Fruit fly (Drosophila melanogaster) whole organism, embryonic: ENCODE results near the gene CG6126.

Source experiments
- Ada2b ChIP-seq: fragments of 200-800 bp; sonication (Bioruptor generic); IDR thresholded peaks from 2 replicates; pipeline ENCODE4 v1.3.6; 2022; ENCODE audit warnings: missing biosample characterization, missing genetic modification characterization
- CG10267 ChIP-seq: fragments of 200-800 bp; sonication (Bioruptor generic); optimal IDR thresholded peaks from 2 replicates; lab custom pipeline; 2018; ENCODE audit warnings: missing biosample characterization, mild to moderate bottlenecking, missing genetic modification characterization, moderate library complexity
- CG11247 ChIP-seq: fragments of 200-800 bp; sonication (Bioruptor generic); IDR thresholded peaks from 2 replicates; pipeline ENCODE4 v1.3.6; 2022; ENCODE audit warnings: missing biosample characterization, missing genetic modification characterization
- CG11398 ChIP-seq: fragments of 200-800 bp; sonication (Bioruptor generic); optimal IDR thresholded peaks from 2 replicates; lab custom pipeline; 2016; ENCODE audit warnings: missing biosample characterization, missing genetic modification characterization
- CG11723 ChIP-seq: fragments of 200-800 bp; sonication (Bioruptor generic); optimal IDR thresholded peaks from 2 replicates; lab custom pipeline; 2017; ENCODE audit warnings: missing biosample characterization, mild to moderate bottlenecking, missing genetic modification characterization
- CG12219 ChIP-seq: fragments of 200-800 bp; sonication (Bioruptor generic); optimal IDR thresholded peaks from 3 replicates; lab custom pipeline; 2018; ENCODE audit warnings: missing biosample characterization, mild to moderate bottlenecking, missing genetic modification characterization
- CG12391 ChIP-seq: fragments of 200-800 bp; sonication (Bioruptor generic); optimal IDR thresholded peaks from 3 replicates; lab custom pipeline; 2018; ENCODE audit warnings: missing biosample characterization, mild to moderate bottlenecking, missing genetic modification characterization, moderate library complexity
- CG12744 ChIP-seq: fragments of 200-800 bp; sonication (Bioruptor generic); optimal IDR thresholded peaks from 2 replicates; lab custom pipeline; 2016; ENCODE audit warnings: missing biosample characterization, missing genetic modification characterization
- CG15479 ChIP-seq: fragments of 200-800 bp; sonication (Bioruptor generic); optimal IDR thresholded peaks from 3 replicates; lab custom pipeline; 2019; ENCODE audit warnings: missing biosample characterization, mild to moderate bottlenecking, missing genetic modification characterization, moderate library complexity
- CG15514 ChIP-seq: fragments of 200-800 bp; sonication (Bioruptor generic); optimal IDR thresholded peaks from 3 replicates; lab custom pipeline; 2017; ENCODE audit warnings: missing biosample characterization, missing genetic modification characterization, mild to moderate bottlenecking, moderate library complexity, missing genetic modification reagents
- CG17568 ChIP-seq: fragments of 200-800 bp; sonication (Bioruptor generic); optimal IDR thresholded peaks from 2 replicates; lab custom pipeline; 2018; ENCODE audit warnings: missing biosample characterization, mild to moderate bottlenecking, missing genetic modification characterization, moderate library complexity
- CG2202 ChIP-seq: fragments of 200-800 bp; sonication (Bioruptor generic); optimal IDR thresholded peaks from 2 replicates; lab custom pipeline; 2018; ENCODE audit warnings: missing biosample characterization, mild to moderate bottlenecking, missing genetic modification characterization
- CG3281 ChIP-seq: fragments of 200-800 bp; sonication (Bioruptor generic); optimal IDR thresholded peaks from 3 replicates; lab custom pipeline; 2017; ENCODE audit warnings: missing biosample characterization, mild to moderate bottlenecking, missing genetic modification characterization
- CG4282 ChIP-seq: fragments of 200-800 bp; sonication (Bioruptor generic); optimal IDR thresholded peaks from 2 replicates; lab custom pipeline; 2016; ENCODE audit warnings: missing biosample characterization, missing genetic modification characterization
- CG4730 ChIP-seq: fragments of 200-800 bp; sonication (Bioruptor generic); IDR thresholded peaks from 2 replicates; pipeline ENCODE4 v1.3.6; 2022; ENCODE audit warnings: missing biosample characterization, missing genetic modification characterization
- CG6791 ChIP-seq: fragments of 200-800 bp; sonication (Bioruptor generic); IDR thresholded peaks from 3 replicates; pipeline ENCODE4 v1.3.6; 2022; ENCODE audit warnings: missing biosample characterization, missing genetic modification characterization; ENCODE audit not compliant: partially characterized antibody
- CG9215 ChIP-seq: fragments of 200-800 bp; sonication (Bioruptor generic); IDR thresholded peaks from 2 replicates; pipeline ENCODE4 v1.3.6; 2022; ENCODE audit warnings: missing biosample characterization, missing genetic modification characterization
- CG9876 ChIP-seq: fragments of 200-800 bp; sonication (Bioruptor generic); optimal IDR thresholded peaks from 2 replicates; lab custom pipeline; 2016; ENCODE audit warnings: missing biosample characterization, missing genetic modification characterization
- CG9932 ChIP-seq: fragments of 200-800 bp; sonication (Bioruptor generic); IDR thresholded peaks from 2 replicates; pipeline ENCODE4 v1.3.6; 2022; ENCODE audit warnings: missing biosample characterization, missing genetic modification characterization
- Dip2 ChIP-seq: fragments of 200-800 bp; sonication (Bioruptor generic); IDR thresholded peaks from 2 replicates; pipeline ENCODE4 v1.3.6; 2022; ENCODE audit warnings: missing biosample characterization, missing genetic modification characterization
- GATAe ChIP-seq: fragments of 200-800 bp; sonication (Bioruptor generic); conservative IDR thresholded peaks from 2 replicates; pipeline ENCODE4 v1.3.6; 2022; ENCODE audit warnings: missing biosample characterization, missing genetic modification characterization
- Gug ChIP-seq: fragments of 200-800 bp; sonication (Bioruptor generic); IDR thresholded peaks from 4 replicates; pipeline ENCODE4 v1.3.6; 2022; ENCODE audit warnings: missing biosample characterization, missing genetic modification characterization
- HLH3B ChIP-seq: fragments of 200-800 bp; sonication (Bioruptor generic); IDR thresholded peaks from 2 replicates; pipeline ENCODE4 v1.3.6; 2022; ENCODE audit warnings: missing biosample characterization, missing genetic modification characterization
- HLHmδ ChIP-seq: fragments of 200-800 bp; sonication (Bioruptor generic); optimal IDR thresholded peaks from 2 replicates; lab custom pipeline; 2018; ENCODE audit warnings: missing biosample characterization, mild to moderate bottlenecking, missing genetic modification characterization, moderate library complexity
- Meics ChIP-seq: fragments of 200-800 bp; sonication (Bioruptor generic); optimal IDR thresholded peaks from 2 replicates; lab custom pipeline; 2017; ENCODE audit warnings: missing biosample characterization, mild to moderate bottlenecking, missing genetic modification characterization
- Nf-YB ChIP-seq: fragments of 200-800 bp; sonication (Bioruptor generic); optimal IDR thresholded peaks from 3 replicates; lab custom pipeline; 2019; ENCODE audit warnings: missing biosample characterization, mild to moderate bottlenecking, missing genetic modification characterization, moderate library complexity
- Poxn ChIP-seq: fragments of 200-800 bp; sonication (Bioruptor generic); IDR thresholded peaks from 2 replicates; pipeline ENCODE4 v1.3.6; 2022; ENCODE audit warnings: missing biosample characterization, missing genetic modification characterization
- corto ChIP-seq: fragments of 200-800 bp; sonication (Bioruptor generic); optimal IDR thresholded peaks from 2 replicates; lab custom pipeline; 2016; ENCODE audit warnings: missing biosample characterization, mild to moderate bottlenecking, missing genetic modification characterization, moderate library complexity
- crol ChIP-seq: fragments of 200-800 bp; sonication (Bioruptor generic); IDR thresholded peaks from 2 replicates; pipeline ENCODE4 v1.3.6; 2022; ENCODE audit warnings: missing biosample characterization, missing genetic modification characterization
- cwo ChIP-seq: fragments of 200-800 bp; sonication (Bioruptor generic); optimal IDR thresholded peaks from 3 replicates; lab custom pipeline; 2017; ENCODE audit warnings: missing biosample characterization, missing genetic modification characterization, mild to moderate bottlenecking, moderate library complexity, missing genetic modification reagents
- dmrt11E ChIP-seq: fragments of 200-800 bp; sonication (Bioruptor generic); optimal IDR thresholded peaks from 3 replicates; lab custom pipeline; 2018; ENCODE audit warnings: missing biosample characterization, mild to moderate bottlenecking, missing genetic modification characterization, moderate library complexity
- dmrt99B ChIP-seq: fragments of 200-800 bp; sonication (Bioruptor generic); optimal IDR thresholded peaks from 2 replicates; lab custom pipeline; 2018; ENCODE audit warnings: missing biosample characterization, mild to moderate bottlenecking, missing genetic modification characterization, moderate library complexity
- gcm ChIP-seq: fragments of 200-800 bp; sonication (Bioruptor generic); optimal IDR thresholded peaks from 2 replicates; lab custom pipeline; 2019; ENCODE audit warnings: missing biosample characterization, mild to moderate bottlenecking, missing genetic modification characterization, moderate library complexity
- ham ChIP-seq: fragments of 200-800 bp; sonication (Bioruptor generic); IDR thresholded peaks from 2 replicates; pipeline ENCODE4 v1.3.6; 2022; ENCODE audit warnings: missing biosample characterization, missing genetic modification characterization
- kah ChIP-seq: fragments of 200-800 bp; sonication (Bioruptor generic); optimal IDR thresholded peaks from 2 replicates; lab custom pipeline; 2018; ENCODE audit warnings: missing biosample characterization, mild to moderate bottlenecking, missing genetic modification characterization
- kni ChIP-seq: fragments of 200-800 bp; sonication (Bioruptor generic); optimal IDR thresholded peaks from 3 replicates; lab custom pipeline; 2017; ENCODE audit warnings: mild to moderate bottlenecking, missing biosample characterization, missing genetic modification reagents, missing genetic modification characterization
- luna ChIP-seq: fragments of 200-800 bp; sonication (Bioruptor generic); optimal IDR thresholded peaks from 2 replicates; lab custom pipeline; 2016; ENCODE audit warnings: missing biosample characterization, missing genetic modification characterization
- nom ChIP-seq: fragments of 200-800 bp; sonication (Bioruptor generic); optimal IDR thresholded peaks from 2 replicates; lab custom pipeline; 2017; ENCODE audit warnings: missing biosample characterization, missing genetic modification characterization, mild to moderate bottlenecking, moderate library complexity, missing genetic modification reagents
- pnt ChIP-seq: fragments of 200-800 bp; sonication (Bioruptor generic); optimal IDR thresholded peaks from 3 replicates; lab custom pipeline; 2016; ENCODE audit warnings: missing biosample characterization, missing genetic modification characterization
- pzg ChIP-seq: fragments of 200-800 bp; sonication (Bioruptor generic); optimal IDR thresholded peaks from 3 replicates; lab custom pipeline; 2018; ENCODE audit warnings: missing biosample characterization, mild to moderate bottlenecking, missing genetic modification characterization, moderate library complexity
- ranshi ChIP-seq: fragments of 200-800 bp; sonication (Bioruptor generic); IDR thresholded peaks from 2 replicates; pipeline ENCODE4 v1.3.6; 2022; ENCODE audit warnings: missing biosample characterization, missing genetic modification characterization
- ro ChIP-seq: fragments of 200-800 bp; sonication (Bioruptor generic); IDR thresholded peaks from 2 replicates; pipeline ENCODE4 v1.3.6; 2022; ENCODE audit warnings: missing biosample characterization, missing genetic modification characterization
- sc ChIP-seq, 3 experiments: fragments of >200 bp in 2 of 3; fragments of 200-800 bp in 1 of 3; sonication (Bioruptor generic) in 1 of 3; optimal IDR thresholded peaks; 2 replicates in 2 of 3; 3 replicates in 1 of 3; lab custom pipeline; 2017; ENCODE audit warnings: mild to moderate bottlenecking in 1 of 3, missing biosample characterization in 1 of 3, missing genetic modification characterization in 1 of 3, missing genetic modification reagents in 1 of 3
- sna ChIP-seq: fragments of 200-800 bp; sonication (Bioruptor generic); IDR thresholded peaks from 2 replicates; pipeline ENCODE4 v1.3.6; 2022; ENCODE audit warnings: missing biosample characterization, missing genetic modification characterization; ENCODE audit not compliant: partially characterized antibody
- sob ChIP-seq: fragments of 200-800 bp; sonication (Bioruptor generic); IDR thresholded peaks from 2 replicates; pipeline ENCODE4 v1.3.6; 2022; ENCODE audit warnings: missing biosample characterization, missing genetic modification characterization
- ssp ChIP-seq: fragments of 200-800 bp; sonication (Bioruptor generic); IDR thresholded peaks from 2 replicates; pipeline ENCODE4 v1.3.6; 2022; ENCODE audit warnings: missing biosample characterization, missing genetic modification characterization
- twi ChIP-seq: fragments of 200-800 bp; optimal IDR thresholded peaks from 2 replicates; lab custom pipeline; 2019; ENCODE audit warnings: missing biosample characterization, mild to moderate bottlenecking, missing genetic modification characterization, moderate library complexity
- zen2 ChIP-seq: fragments of 200-800 bp; sonication (Bioruptor generic); IDR thresholded peaks from 3 replicates; pipeline ENCODE4 v1.3.6; 2022; ENCODE audit warnings: missing biosample characterization, missing genetic modification characterization; ENCODE audit not compliant: partially characterized antibody

The CG6126 gene

dm6 chr3R:16186791-16187681 lies 15.8 kb downstream of the CG6126 start, which contains the start of gene sra (continued):
- TF ChIP-seq dmrt99B: no peak
- TF ChIP-seq luna: no peak
- peak; percentile 95 for TF ChIP-seq zen2 (GFP tag; lab: Robert Waterston, UW)
- peak; percentile 68 for TF ChIP-seq CG15514
- TF ChIP-seq sob: peak; percentile 13; the same call in 1 of the 2 replicates
- TF ChIP-seq crol: peak; percentile 80
- no peak for TF ChIP-seq CG4730 (GFP tag; lab: Robert Waterston, UW)
- no peak for TF ChIP-seq CG4282
- TF ChIP-seq twi (tag; lab: Kevin White, UChicago): no peak
- TF ChIP-seq Dip2: no peak
- TF ChIP-seq nom (GFP tag; lab: Kevin White, UChicago): peak; percentile 71
- TF ChIP-seq dmrt11E (tag; lab: Kevin White, UChicago): peak; percentile 15
- TF ChIP-seq CG12744 (GFP tag; lab: Kevin White, UChicago): peak; percentile 2
- TF ChIP-seq sc (optimal IDR thresholded peaks at IDR 0.05; lab: Kevin White, UChicago): no peak
- TF ChIP-seq sc (GFP tag; optimal IDR thresholded peaks at IDR 0.05; lab: Kevin White, UChicago): no peak
- no peak for TF ChIP-seq gcm (GFP tag; lab: Kevin White, UChicago)
- no peak for TF ChIP-seq ranshi
- TF ChIP-seq CG11247 (GFP tag; lab: Robert Waterston, UW): no peak; the same call in 1 of the 2 replicates
- TF ChIP-seq Meics: peak; percentile 29
- peak; percentile 95 for TF ChIP-seq pzg (GFP tag; lab: Kevin White, UChicago)
- TF ChIP-seq ham (GFP tag; lab: Robert Waterston, UW): no peak
- peak; percentile 66 for TF ChIP-seq CG9932 (GFP tag; lab: Robert Waterston, UW)
- peak; percentile 4 for TF ChIP-seq Nf-YB (GFP tag; lab: Kevin White, UChicago)
- TF ChIP-seq GATAe: no peak
- no peak for TF ChIP-seq ro (GFP tag; lab: Robert Waterston, UW)
- TF ChIP-seq ssp (GFP tag; lab: Robert Waterston, UW): no peak
- no peak for TF ChIP-seq Ada2b
- TF ChIP-seq CG9215: no peak
- peak; percentile 36 for TF ChIP-seq CG11398 (GFP tag; lab: Kevin White, UChicago)
- no peak for TF ChIP-seq CG2202
- peak; percentile 22 for TF ChIP-seq CG3281 (GFP tag; lab: Kevin White, UChicago)
- peak; percentile 52 for TF ChIP-seq CG10267 (tag; lab: Kevin White, UChicago)
- TF ChIP-seq pnt (GFP tag; lab: Kevin White, UChicago): no peak
- no peak for TF ChIP-seq kah (GFP tag; lab: Kevin White, UChicago)
- TF ChIP-seq HLHmδ (GFP tag; lab: Kevin White, UChicago): no peak
- no peak for TF ChIP-seq CG11723 (GFP tag; lab: Kevin White, UChicago)
- TF ChIP-seq Gug: 0 out of 4 replicates have a peak, but pooled peaks have one; percentile 7
- TF ChIP-seq CG17568 (GFP tag; lab: Kevin White, UChicago): no peak
- peak; percentile 97 for TF ChIP-seq sna (GFP tag; lab: Robert Waterston, UW)
- TF ChIP-seq CG12391: peak; percentile 20
- TF ChIP-seq CG15479 (GFP tag; lab: Kevin White, UChicago): no peak
- TF ChIP-seq CG6791: peak; percentile 99
- TF ChIP-seq HLH3B (GFP tag; lab: Robert Waterston, UW): peak; percentile 15; the same call in 1 of the 2 replicates
- TF ChIP-seq corto (GFP tag; lab: Kevin White, UChicago): no peak
- no peak for TF ChIP-seq kni (GFP tag; lab: Kevin White, UChicago)
- no peak for TF ChIP-seq cwo (GFP tag; lab: Kevin White, UChicago)
- TF ChIP-seq CG12219 (GFP tag; lab: Kevin White, UChicago): no peak
- no peak for TF ChIP-seq CG9876 (GFP tag; lab: Kevin White, UChicago)
- no peak for TF ChIP-seq Poxn (GFP tag; lab: Robert Waterston, UW)
